Fruit fly (Drosophila melanogaster) whole organism, larva: ENCODE measurements around the gene Ptth.

Experiments
- noc ChIP-seq: fragments of 200-800 bp; sonication (Bioruptor generic); optimal IDR thresholded peaks from 3 replicates; lab custom pipeline; 2019; ENCODE audit warnings: missing biosample characterization, mild to moderate bottlenecking, missing genetic modification characterization, moderate library complexity

Gene Ptth

dm6 chr2L:576559-577184, at the start of gene Ptth:
Gene Ptth, minus strand, starts transcription at chr2L:576896.
- no peak for TF ChIP-seq noc

- no peak for TF ChIP-seq noc
Observed at dm6 chr2L:625352-625751, 48.7 kb upstream of the Ptth start, which contains the start of gene CG2839. Gene CG2839, plus strand, starts transcription at chr2L:625652.

- TF ChIP-seq noc = no peak
Observed at dm6 chr2L:624317-624716, 47.6 kb upstream of the Ptth start, which contains the start of gene lectin-21Ca. Gene lectin-21Ca, plus strand, starts transcription at chr2L:624617.

- no peak for TF ChIP-seq noc
Observed at dm6 chr2L:623210-623873, 46.6 kb upstream of the Ptth start.

dm6 chr2L:621101-621500, 44.4 kb upstream of the Ptth start, which contains the start of gene lectin-21Cb:
Gene lectin-21Cb, minus strand, starts transcription at chr2L:621201.
- no peak for TF ChIP-seq noc

- TF ChIP-seq noc = no peak
Observed at dm6 chr2L:619739-620138, 43.0 kb upstream of the Ptth start.

- no peak for TF ChIP-seq noc
Observed at dm6 chr2L:615023-615422, 38.3 kb upstream of the Ptth start.

dm6 chr2L:612778-613177, 36.1 kb upstream of the Ptth start:
- no peak for TF ChIP-seq noc

- TF ChIP-seq noc = no peak
Observed at dm6 chr2L:609497-609896, 32.8 kb upstream of the Ptth start.

dm6 chr2L:608143-608542, 31.4 kb upstream of the Ptth start:
- no peak for TF ChIP-seq noc

- no peak for TF ChIP-seq noc
Observed at dm6 chr2L:606952-607351, 30.3 kb upstream of the Ptth start.

- TF ChIP-seq noc = no peak
Observed at dm6 chr2L:606165-606564, 29.5 kb upstream of the Ptth start.

dm6 chr2L:604060-604459, 27.4 kb upstream of the Ptth start:
- TF ChIP-seq noc = no peak

dm6 chr2L:602439-602879, 25.8 kb upstream of the Ptth start, which contains the start of gene CG13689:
Gene CG13689, plus strand, starts transcription at chr2L:602813.
- no peak for TF ChIP-seq noc

- TF ChIP-seq noc = no peak
Observed at dm6 chr2L:601848-602247, 25.2 kb upstream of the Ptth start.

dm6 chr2L:597771-598170, 21.1 kb upstream of the Ptth start:
- TF ChIP-seq noc = no peak

- TF ChIP-seq noc = no peak
Observed at dm6 chr2L:594635-595384, 18.1 kb upstream of the Ptth start, which contains the start of gene Gsc. Gene Gsc, minus strand, starts transcription at chr2L:594685.
